Fruit fly (Drosophila melanogaster) whole organism, pupa: ENCODE measurements around the gene CG42258.

Experiments
- CG10348 ChIP-seq: fragments of 200-800 bp; sonication (Bioruptor generic); IDR thresholded peaks from 2 replicates; pipeline ENCODE4 v1.3.6; 2022; ENCODE audit warnings: missing biosample characterization, missing genetic modification characterization
- CG12605 ChIP-seq: fragments of 200-800 bp; sonication (Bioruptor generic); IDR thresholded peaks from 2 replicates; pipeline ENCODE4 v1.3.6; 2022; ENCODE audit warnings: missing biosample characterization, missing genetic modification characterization
- CG13204 ChIP-seq: fragments of 200-800 bp; sonication (Bioruptor generic); optimal IDR thresholded peaks from 2 replicates; lab custom pipeline; 2018; ENCODE audit warnings: missing biosample characterization, mild to moderate bottlenecking, missing genetic modification characterization, moderate library complexity
- CG15710 ChIP-seq: fragments of 200-800 bp; sonication (Bioruptor generic); optimal IDR thresholded peaks from 2 replicates; lab custom pipeline; 2018; ENCODE audit warnings: missing biosample characterization, mild to moderate bottlenecking, missing genetic modification characterization, moderate library complexity
- CG17806 ChIP-seq: fragments of 200-800 bp; sonication (Bioruptor generic); optimal IDR thresholded peaks from 2 replicates; lab custom pipeline; 2018; ENCODE audit warnings: missing biosample characterization, mild to moderate bottlenecking, missing genetic modification characterization, moderate library complexity
- CG32121 ChIP-seq: fragments of 200-800 bp; sonication (Bioruptor generic); IDR thresholded peaks from 2 replicates; pipeline ENCODE4 v1.3.6; 2022; ENCODE audit warnings: missing biosample characterization, missing genetic modification characterization
- CG34367 ChIP-seq: fragments of 200-800 bp; sonication (Bioruptor generic); optimal IDR thresholded peaks from 2 replicates; lab custom pipeline; 2018; ENCODE audit warnings: missing biosample characterization, mild to moderate bottlenecking, missing genetic modification characterization
- CG9948 ChIP-seq: fragments of 200-800 bp; sonication (Bioruptor generic); optimal IDR thresholded peaks from 2 replicates; lab custom pipeline; 2018; ENCODE audit warnings: missing biosample characterization, mild to moderate bottlenecking, missing genetic modification characterization, moderate library complexity
- D1 ChIP-seq: fragments of 200-800 bp; sonication (Bioruptor generic); optimal IDR thresholded peaks from 2 replicates; lab custom pipeline; 2018; ENCODE audit warnings: missing biosample characterization, mild to moderate bottlenecking, missing genetic modification characterization, moderate library complexity
- EcR ChIP-seq: fragments of 200-800 bp; sonication (Bioruptor generic); optimal IDR thresholded peaks from 3 replicates; lab custom pipeline; 2019; ENCODE audit warnings: missing biosample characterization, missing genetic modification characterization, mild to moderate bottlenecking, moderate library complexity, missing genetic modification reagents
- Snoo ChIP-seq: fragments of 200-800 bp; sonication (Bioruptor generic); optimal IDR thresholded peaks from 3 replicates; lab custom pipeline; 2017; ENCODE audit warnings: missing biosample characterization, mild to moderate bottlenecking, missing genetic modification characterization, inconsistent platforms
- fd96Ca ChIP-seq: fragments of 200-800 bp; sonication (Bioruptor generic); IDR thresholded peaks from 3 replicates; pipeline ENCODE4 v1.3.6; 2022; ENCODE audit warnings: missing biosample characterization, missing genetic modification characterization
- gl ChIP-seq: fragments of 200-800 bp; sonication (Bioruptor generic); optimal IDR thresholded peaks from 2 replicates; lab custom pipeline; 2018; ENCODE audit warnings: missing biosample characterization, mild to moderate bottlenecking, missing genetic modification characterization
- rn ChIP-seq: fragments of 200-800 bp; sonication (Bioruptor generic); IDR thresholded peaks from 2 replicates; pipeline ENCODE4 v1.3.6; 2022; ENCODE audit warnings: missing biosample characterization, missing genetic modification characterization

DNA sequence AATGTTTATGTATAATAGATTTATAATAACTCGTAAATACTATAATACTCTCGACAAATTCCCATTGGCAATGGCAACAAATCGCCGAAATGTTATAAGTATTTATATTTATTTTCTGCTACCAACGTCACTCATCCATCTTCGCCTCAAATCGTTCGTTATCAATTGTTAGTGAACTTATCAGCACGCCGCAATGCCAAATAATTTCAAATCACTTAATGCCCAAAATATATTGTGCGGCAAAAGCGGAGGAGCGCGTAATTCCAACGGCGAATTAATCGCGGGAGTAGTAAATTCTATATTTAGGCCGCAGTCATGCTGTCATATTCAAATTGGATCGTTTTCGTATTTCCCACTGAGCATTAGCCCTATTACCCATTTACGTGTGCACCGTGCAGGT lies 5.8 kb downstream of the CG42258 start:
- no peak for TF ChIP-seq CG12605 (GFP tag; lab: Robert Waterston, UW)
- no peak for TF ChIP-seq EcR (GFP tag; lab: Kevin White, UChicago)
- TF ChIP-seq CG17806 (tag; lab: Kevin White, UChicago), result no peak
- TF ChIP-seq CG9948 (tag; lab: Kevin White, UChicago), result no peak
- TF ChIP-seq gl (tag; lab: Kevin White, UChicago), result no peak
- no peak for TF ChIP-seq CG32121 (GFP tag; lab: Robert Waterston, UW)
- no peak for TF ChIP-seq CG13204 (GFP tag; lab: Kevin White, UChicago)
- TF ChIP-seq Snoo (tag; lab: Kevin White, UChicago), result no peak
- TF ChIP-seq rn (GFP tag; lab: Robert Waterston, UW), result no peak
- TF ChIP-seq fd96Ca (GFP tag; lab: Robert Waterston, UW), result no peak
- no peak for TF ChIP-seq CG10348
- TF ChIP-seq CG15710 (tag; lab: Kevin White, UChicago), result no peak
- no peak for TF ChIP-seq CG34367 (tag; lab: Kevin White, UChicago)
- TF ChIP-seq D1 (tag; lab: Kevin White, UChicago), result no peak
